Fruit fly (Drosophila melanogaster) whole organism, wandering third instar larva: ENCODE data around the gene CG18598.

Experiments
- Abd-B ChIP-seq: fragments of >200 bp; optimal IDR thresholded peaks from 2 replicates; lab custom pipeline; 2017; ENCODE audit warnings: missing biosample characterization, missing genetic modification characterization
- Hr78 ChIP-seq: fragments of >200 bp; optimal IDR thresholded peaks from 2 replicates; lab custom pipeline; 2017; ENCODE audit warnings: missing biosample characterization, missing genetic modification characterization
- Jra ChIP-seq: sonication (Bioruptor generic); optimal IDR thresholded peaks from 2 replicates; lab custom pipeline; 2016; ENCODE audit warnings: missing biosample characterization, missing genetic modification characterization
- Mio ChIP-seq: sonication (Bioruptor generic); optimal IDR thresholded peaks from 2 replicates; lab custom pipeline; 2016; ENCODE audit warnings: missing biosample characterization, missing genetic modification characterization
- fru ChIP-seq: fragments of 200-800 bp; sonication (Bioruptor generic); optimal IDR thresholded peaks from 3 replicates; lab custom pipeline; 2016; ENCODE audit warnings: missing biosample characterization, mild to moderate bottlenecking, missing genetic modification characterization
- lola ChIP-seq: fragments of >200 bp; optimal IDR thresholded peaks from 2 replicates; lab custom pipeline; 2017; ENCODE audit warnings: missing biosample characterization, missing genetic modification characterization
- psq ChIP-seq: fragments of 200-800 bp; sonication (Bioruptor generic); optimal IDR thresholded peaks from 3 replicates; lab custom pipeline; 2017; ENCODE audit warnings: missing biosample characterization, mild to moderate bottlenecking, missing genetic modification characterization, moderate library complexity
- sage ChIP-seq: fragments of 200-800 bp; sonication (Bioruptor generic); optimal IDR thresholded peaks from 2 replicates; lab custom pipeline; 2016; ENCODE audit warnings: missing biosample characterization, mild to moderate bottlenecking, missing genetic modification characterization
- sv ChIP-seq: fragments of 200-800 bp; sonication (Bioruptor generic); optimal IDR thresholded peaks from 3 replicates; lab custom pipeline; 2016; ENCODE audit warnings: missing biosample characterization, missing genetic modification characterization

- TF ChIP-seq psq (GFP tag; lab: Kevin White, UChicago) (no peak), Jra (no peak), Abd-B (GFP tag; lab: Kevin White, UChicago) (no peak), Hr78 (GFP tag; lab: Kevin White, UChicago) (no peak), sv (no peak), Mio (GFP tag; lab: Kevin White, UChicago) (no peak), fru (GFP tag; lab: Kevin White, UChicago) (no peak), sage (GFP tag; lab: Kevin White, UChicago) (no peak), lola (GFP tag; lab: Kevin White, UChicago) (no peak)
These were observed 37.8 kb downstream of the CG18598 start, which contains the start of gene CG7131 for dm6 chr3R:18288677-18289076.
